Fruit fly (Drosophila melanogaster) whole organism, pupa: ENCODE results near the gene CG6006.

Source experiments
- CG10348 ChIP-seq: fragments of 200-800 bp; sonication (Bioruptor generic); IDR thresholded peaks from 2 replicates; pipeline ENCODE4 v1.3.6; 2022; ENCODE audit warnings: missing biosample characterization, missing genetic modification characterization
- CG12605 ChIP-seq: fragments of 200-800 bp; sonication (Bioruptor generic); IDR thresholded peaks from 2 replicates; pipeline ENCODE4 v1.3.6; 2022; ENCODE audit warnings: missing biosample characterization, missing genetic modification characterization
- CG13204 ChIP-seq: fragments of 200-800 bp; sonication (Bioruptor generic); optimal IDR thresholded peaks from 2 replicates; lab custom pipeline; 2018; ENCODE audit warnings: missing biosample characterization, mild to moderate bottlenecking, missing genetic modification characterization, moderate library complexity
- CG14655 ChIP-seq: fragments of 200-800 bp; sonication (Bioruptor generic); optimal IDR thresholded peaks from 3 replicates; lab custom pipeline; 2017; ENCODE audit warnings: mild to moderate bottlenecking, missing biosample characterization, missing genetic modification reagents, missing genetic modification characterization
- CG15710 ChIP-seq: fragments of 200-800 bp; sonication (Bioruptor generic); optimal IDR thresholded peaks from 2 replicates; lab custom pipeline; 2018; ENCODE audit warnings: missing biosample characterization, mild to moderate bottlenecking, missing genetic modification characterization, moderate library complexity
- CG17806 ChIP-seq: fragments of 200-800 bp; sonication (Bioruptor generic); optimal IDR thresholded peaks from 2 replicates; lab custom pipeline; 2018; ENCODE audit warnings: missing biosample characterization, mild to moderate bottlenecking, missing genetic modification characterization, moderate library complexity
- CG32121 ChIP-seq: fragments of 200-800 bp; sonication (Bioruptor generic); IDR thresholded peaks from 2 replicates; pipeline ENCODE4 v1.3.6; 2022; ENCODE audit warnings: missing biosample characterization, missing genetic modification characterization
- CG34367 ChIP-seq: fragments of 200-800 bp; sonication (Bioruptor generic); optimal IDR thresholded peaks from 2 replicates; lab custom pipeline; 2018; ENCODE audit warnings: missing biosample characterization, mild to moderate bottlenecking, missing genetic modification characterization
- CG4496 ChIP-seq: fragments of 200-800 bp; sonication (Bioruptor generic); IDR thresholded peaks from 3 replicates; pipeline ENCODE4 v1.3.6; 2022; ENCODE audit warnings: missing biosample characterization, missing genetic modification characterization
- CG8159 ChIP-seq: fragments of 200-800 bp; sonication (Bioruptor generic); optimal IDR thresholded peaks from 3 replicates; lab custom pipeline; 2018; ENCODE audit warnings: missing biosample characterization, mild to moderate bottlenecking, missing genetic modification characterization, moderate library complexity
- CG8301 ChIP-seq: fragments of 200-800 bp; sonication (Bioruptor generic); optimal IDR thresholded peaks from 2 replicates; lab custom pipeline; 2018; ENCODE audit warnings: missing biosample characterization, mild to moderate bottlenecking, missing genetic modification characterization
- CG9948 ChIP-seq: fragments of 200-800 bp; sonication (Bioruptor generic); optimal IDR thresholded peaks from 2 replicates; lab custom pipeline; 2018; ENCODE audit warnings: missing biosample characterization, mild to moderate bottlenecking, missing genetic modification characterization, moderate library complexity
- D1 ChIP-seq: fragments of 200-800 bp; sonication (Bioruptor generic); optimal IDR thresholded peaks from 2 replicates; lab custom pipeline; 2018; ENCODE audit warnings: missing biosample characterization, mild to moderate bottlenecking, missing genetic modification characterization, moderate library complexity
- EcR ChIP-seq: fragments of 200-800 bp; sonication (Bioruptor generic); optimal IDR thresholded peaks from 3 replicates; lab custom pipeline; 2019; ENCODE audit warnings: missing biosample characterization, missing genetic modification characterization, mild to moderate bottlenecking, moderate library complexity, missing genetic modification reagents
- Ets98B ChIP-seq: fragments of 200-800 bp; sonication (Bioruptor generic); IDR thresholded peaks from 2 replicates; pipeline ENCODE4 v1.3.6; 2022; ENCODE audit warnings: missing biosample characterization, missing genetic modification characterization
- Pif1A ChIP-seq: fragments of 200-800 bp; sonication (Bioruptor generic); optimal IDR thresholded peaks from 3 replicates; lab custom pipeline; 2016; ENCODE audit warnings: missing biosample characterization, missing genetic modification characterization
- Pif1B ChIP-seq: fragments of 200-800 bp; sonication (Bioruptor generic); optimal IDR thresholded peaks from 3 replicates; lab custom pipeline; 2016; ENCODE audit warnings: missing biosample characterization, missing genetic modification characterization
- Snoo ChIP-seq: fragments of 200-800 bp; sonication (Bioruptor generic); optimal IDR thresholded peaks from 3 replicates; lab custom pipeline; 2017; ENCODE audit warnings: missing biosample characterization, mild to moderate bottlenecking, missing genetic modification characterization, inconsistent platforms
- fd96Ca ChIP-seq: fragments of 200-800 bp; sonication (Bioruptor generic); IDR thresholded peaks from 3 replicates; pipeline ENCODE4 v1.3.6; 2022; ENCODE audit warnings: missing biosample characterization, missing genetic modification characterization
- gl ChIP-seq: fragments of 200-800 bp; sonication (Bioruptor generic); optimal IDR thresholded peaks from 2 replicates; lab custom pipeline; 2018; ENCODE audit warnings: missing biosample characterization, mild to moderate bottlenecking, missing genetic modification characterization
- rn ChIP-seq: fragments of 200-800 bp; sonication (Bioruptor generic); IDR thresholded peaks from 2 replicates; pipeline ENCODE4 v1.3.6; 2022; ENCODE audit warnings: missing biosample characterization, missing genetic modification characterization

Gene CG6006

dm6 chr3R:16128471-16128870 lies 26.3 kb upstream of the CG6006 start:
- no peak for TF ChIP-seq gl (tag; lab: Kevin White, UChicago)
- TF ChIP-seq EcR (GFP tag; lab: Kevin White, UChicago) = no peak
- TF ChIP-seq Ets98B (GFP tag; lab: Robert Waterston, UW) = peak; percentile 14; the same call in 1 of the 2 replicates
- TF ChIP-seq CG9948 (tag; lab: Kevin White, UChicago) = no peak
- no peak for TF ChIP-seq CG8301 (tag; lab: Kevin White, UChicago)
- TF ChIP-seq CG8159 (tag; lab: Kevin White, UChicago) = no peak
- no peak for TF ChIP-seq CG10348 (GFP tag; lab: Robert Waterston, UW)
- TF ChIP-seq CG32121 = no peak
- TF ChIP-seq Snoo (tag; lab: Kevin White, UChicago) = no peak
- TF ChIP-seq CG34367 (tag; lab: Kevin White, UChicago) = no peak
- TF ChIP-seq CG13204 (GFP tag; lab: Kevin White, UChicago) = peak; percentile 6
- no peak for TF ChIP-seq rn
- TF ChIP-seq fd96Ca (GFP tag; lab: Robert Waterston, UW) = peak; percentile 45; the same call in 1 of the 3 replicates
- no peak for TF ChIP-seq CG17806 (tag; lab: Kevin White, UChicago)
- no peak for TF ChIP-seq CG14655 (GFP tag; lab: Kevin White, UChicago)
- TF ChIP-seq CG15710 (tag; lab: Kevin White, UChicago) = no peak
- TF ChIP-seq D1 (tag; lab: Kevin White, UChicago) = no peak
- no peak for TF ChIP-seq CG4496
- TF ChIP-seq CG12605 (GFP tag; lab: Robert Waterston, UW) = 0 out of 2 replicates have a peak, but pooled peaks have one; percentile 21
- TF ChIP-seq Pif1A (GFP tag; lab: Kevin White, UChicago) = no peak
- no peak for TF ChIP-seq Pif1B (GFP tag; lab: Kevin White, UChicago)

dm6 chr3R:16135616-16136015 lies 19.2 kb upstream of the CG6006 start:
- TF ChIP-seq CG10348 (GFP tag; lab: Robert Waterston, UW) = no peak
- TF ChIP-seq, all 21 proteins: peak for 0

dm6 chr3R:16146632-16147453 lies 7.9 kb upstream of the CG6006 start, which contains the start of the genes Mic26-27 and CG5916:
TSS of gene Mic26-27 (minus strand) at chr3R:16146855.
TSS of gene CG5916 (plus strand) at chr3R:16147029.
- TF ChIP-seq CG9948 (tag; lab: Kevin White, UChicago) (no peak), Pif1B (GFP tag; lab: Kevin White, UChicago) (no peak), Ets98B (GFP tag; lab: Robert Waterston, UW) (peak; percentile 65), CG34367 (tag; lab: Kevin White, UChicago) (no peak), CG12605 (GFP tag; lab: Robert Waterston, UW) (no peak), CG32121 (peak; percentile 47; the same call in 1 of the 2 replicates), EcR (GFP tag; lab: Kevin White, UChicago) (peak; percentile 56), Pif1A (GFP tag; lab: Kevin White, UChicago) (peak; percentile 19), rn (no peak), CG8159 (tag; lab: Kevin White, UChicago) (peak; percentile 35), fd96Ca (GFP tag; lab: Robert Waterston, UW) (peak; percentile 86), CG4496 (no peak; the same call in 2 of the 3 replicates), D1 (tag; lab: Kevin White, UChicago) (no peak), CG8301 (tag; lab: Kevin White, UChicago) (peak; percentile 4), CG10348 (GFP tag; lab: Robert Waterston, UW) (no peak), gl (tag; lab: Kevin White, UChicago) (no peak), CG17806 (tag; lab: Kevin White, UChicago) (peak; percentile 3), CG14655 (GFP tag; lab: Kevin White, UChicago) (no peak), CG13204 (GFP tag; lab: Kevin White, UChicago) (peak; percentile 46), Snoo (tag; lab: Kevin White, UChicago) (peak; percentile 29), CG15710 (tag; lab: Kevin White, UChicago) (peak; percentile 34)
- TF ChIP-seq, all 21 proteins: peak for 11

DNA sequence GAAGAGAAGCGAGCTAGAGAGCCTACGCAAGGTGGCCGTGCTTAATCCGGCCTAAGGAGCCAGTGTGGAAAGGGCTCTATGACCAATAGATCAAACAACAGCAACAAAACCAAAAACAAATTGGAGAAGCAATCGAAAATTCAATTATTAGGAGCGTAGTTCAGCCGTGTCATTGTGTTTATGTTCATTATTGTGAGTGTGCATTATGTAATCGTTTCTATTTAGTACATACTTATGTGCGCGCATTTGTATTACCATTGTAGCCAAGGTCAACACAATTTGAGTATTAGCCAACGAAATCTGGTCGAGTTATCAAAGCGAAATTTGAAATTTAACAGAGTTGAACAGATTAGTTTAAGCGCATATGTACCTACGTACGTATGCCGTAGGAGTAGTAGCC lies 6.1 kb upstream of the CG6006 start:
- TF ChIP-seq Snoo (tag; lab: Kevin White, UChicago) = no peak
- TF ChIP-seq CG34367 (tag; lab: Kevin White, UChicago) = no peak
- no peak for TF ChIP-seq CG14655 (GFP tag; lab: Kevin White, UChicago)
- TF ChIP-seq CG12605 (GFP tag; lab: Robert Waterston, UW) = no peak
- no peak for TF ChIP-seq CG13204 (GFP tag; lab: Kevin White, UChicago)
- TF ChIP-seq Ets98B (GFP tag; lab: Robert Waterston, UW) = no peak
- TF ChIP-seq rn = no peak
- TF ChIP-seq CG17806 (tag; lab: Kevin White, UChicago) = no peak
- TF ChIP-seq CG32121 = no peak

DNA sequence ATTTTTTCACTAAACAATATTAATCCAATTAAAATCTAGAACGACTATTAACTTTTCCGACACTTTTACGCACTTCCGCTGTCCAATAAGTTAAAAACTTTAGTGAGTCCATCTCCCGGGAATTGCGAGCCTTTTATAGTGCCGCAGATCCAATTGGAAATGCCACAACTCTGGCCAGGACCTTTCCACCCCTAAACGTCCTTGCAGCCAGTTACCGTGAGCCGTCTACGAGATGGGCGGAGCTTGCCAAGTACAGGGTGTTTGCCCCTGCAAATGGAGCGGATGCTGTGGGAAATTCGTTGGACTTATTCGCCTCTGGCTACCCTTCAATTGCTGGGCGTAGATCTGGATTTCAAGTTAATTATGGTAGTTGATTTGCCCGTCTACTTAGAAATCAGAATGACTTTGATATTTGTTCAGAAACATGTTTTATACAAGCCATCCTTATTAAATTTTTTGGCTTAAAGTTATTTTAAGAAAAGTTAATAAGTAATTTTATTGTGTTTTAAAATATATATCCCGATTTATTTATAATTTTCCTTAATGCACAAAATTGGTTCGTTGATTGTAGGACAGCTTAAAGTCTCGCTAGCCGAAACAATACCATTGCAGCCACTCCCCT lies 3.4 kb upstream of the CG6006 start, which contains the start of gene Fer2:
TSS of gene Fer2 (minus strand) at position 74 of the 622 bp plus-strand sequence.
- TF ChIP-seq CG10348 (GFP tag; lab: Robert Waterston, UW) (no peak), gl (tag; lab: Kevin White, UChicago) (no peak), CG32121 (no peak), CG8301 (tag; lab: Kevin White, UChicago) (peak; percentile 13), CG8159 (tag; lab: Kevin White, UChicago) (peak; percentile 77), Pif1A (GFP tag; lab: Kevin White, UChicago) (no peak), CG34367 (tag; lab: Kevin White, UChicago) (no peak), CG15710 (tag; lab: Kevin White, UChicago) (peak; percentile 15), CG14655 (GFP tag; lab: Kevin White, UChicago) (no peak), CG17806 (tag; lab: Kevin White, UChicago) (peak; percentile 28), rn (no peak), EcR (GFP tag; lab: Kevin White, UChicago) (no peak), D1 (tag; lab: Kevin White, UChicago) (no peak), Pif1B (GFP tag; lab: Kevin White, UChicago) (no peak), Snoo (tag; lab: Kevin White, UChicago) (no peak), Ets98B (GFP tag; lab: Robert Waterston, UW) (no peak), CG4496 (no peak), CG12605 (GFP tag; lab: Robert Waterston, UW) (no peak), CG9948 (tag; lab: Kevin White, UChicago) (no peak), CG13204 (GFP tag; lab: Kevin White, UChicago) (no peak), fd96Ca (GFP tag; lab: Robert Waterston, UW) (no peak)
